Worm (Caenorhabditis elegans) whole organism, L4 larva: Measurements from ENCODE around the gene C39B10.5.

Experiments
- F10B5.3 ChIP-seq: sonication (generic microtip); optimal IDR thresholded peaks from 2 replicates; lab custom pipeline; 2016; ENCODE audit warnings: mild to moderate bottlenecking, missing genetic modification characterization, missing compliant biosample characterization
- F49E8.2 ChIP-seq: sonication (generic microtip); optimal IDR thresholded peaks from 2 replicates; lab custom pipeline; 2016; ENCODE audit warnings: missing compliant biosample characterization, mild to moderate bottlenecking, missing genetic modification characterization, borderline replicate concordance
- R02D3.7 ChIP-seq: fragments of 150-350 bp; sonication (generic microtip); optimal IDR thresholded peaks from 3 replicates; lab custom pipeline; 2014; ENCODE audit warnings: missing biosample characterization, missing genetic modification characterization
- T26A8.4 ChIP-seq: fragments of 200-800 bp; sonication (Bioruptor generic); IDR thresholded peaks from 2 replicates; pipeline ENCODE4 v1.3.6; 2022; ENCODE audit warnings: missing genetic modification characterization, missing compliant biosample characterization
- Y105C5A.15 ChIP-seq: fragments of 200-800 bp; sonication (Bioruptor generic); IDR thresholded peaks from 2 replicates; pipeline ENCODE4 v1.3.6; 2022; ENCODE audit warnings: missing genetic modification characterization, missing compliant biosample characterization
- aha-1 ChIP-seq: fragments of 150-350 bp; peaks from one replicate; lab custom pipeline; 2014; ENCODE audit warnings: missing biosample characterization, missing genetic modification characterization
- ama-1 ChIP-seq: fragments of 150-350 bp; optimal IDR thresholded peaks from 2 replicates; lab custom pipeline; 2014; ENCODE audit warnings: inconsistent platforms, mixed read lengths
- arid-1 ChIP-seq: fragments of 200-800 bp; sonication (Bioruptor generic); conservative IDR thresholded peaks from 2 replicates; pipeline ENCODE4 v1.3.6; 2022; ENCODE audit warnings: missing genetic modification reagents, missing genetic modification characterization, missing compliant biosample characterization
- ceh-82 ChIP-seq: sonication (generic microtip); optimal IDR thresholded peaks from 2 replicates; lab custom pipeline; 2017; ENCODE audit warnings: missing biosample characterization, missing genetic modification characterization
- ces-1 ChIP-seq: fragments of 150-350 bp; sonication (generic microtip); optimal IDR thresholded peaks from 4 replicates; lab custom pipeline; 2014; ENCODE audit warnings: missing biosample characterization, missing genetic modification reagents, missing genetic modification characterization
- cey-2 ChIP-seq: sonication (generic microtip); optimal IDR thresholded peaks from 3 replicates; lab custom pipeline; 2017; ENCODE audit warnings: missing genetic modification characterization, mild to moderate bottlenecking, missing compliant biosample characterization, antibody characterized with exemption, borderline replicate concordance; ENCODE audit not compliant: insufficient read depth
- daf-19 ChIP-seq: fragments of 200-800 bp; sonication (Bioruptor generic); conservative IDR thresholded peaks from 2 replicates; pipeline ENCODE4 v1.3.6; 2022; ENCODE audit warnings: missing genetic modification characterization, missing compliant biosample characterization
- egl-43 ChIP-seq: fragments of 200-800 bp; sonication (Bioruptor generic); IDR thresholded peaks from 2 replicates; pipeline ENCODE4 v1.3.6; 2022; ENCODE audit warnings: missing genetic modification reagents, missing genetic modification characterization, missing compliant biosample characterization
- fkh-10 ChIP-seq: fragments of 150-350 bp; optimal IDR thresholded peaks from 2 replicates; lab custom pipeline; 2014; ENCODE audit warnings: missing biosample characterization, missing genetic modification reagents, missing genetic modification characterization
- hlh-30 ChIP-seq: sonication (generic microtip); optimal IDR thresholded peaks from 2 replicates; lab custom pipeline; 2017; ENCODE audit warnings: antibody characterized with exemption, mild to moderate bottlenecking, missing genetic modification characterization, missing compliant biosample characterization; ENCODE audit not compliant: insufficient read depth
- lim-7 ChIP-seq: fragments of 200-800 bp; sonication (Bioruptor generic); IDR thresholded peaks from 2 replicates; pipeline ENCODE4 v1.3.6; 2022; ENCODE audit warnings: missing genetic modification characterization, missing compliant biosample characterization
- lin-29 ChIP-seq: fragments of 200-800 bp; sonication (Bioruptor generic); IDR thresholded peaks from 2 replicates; pipeline ENCODE4 v1.3.6; 2022; ENCODE audit warnings: missing genetic modification reagents, missing genetic modification characterization, missing compliant biosample characterization
- lin-38 ChIP-seq: fragments of 200-800 bp; sonication (Bioruptor generic); IDR thresholded peaks from 2 replicates; pipeline ENCODE4 v1.3.6; 2022; ENCODE audit warnings: missing genetic modification reagents, missing genetic modification characterization, missing compliant biosample characterization
- mdl-1 ChIP-seq, 2 experiments: fragments of 150-350 bp in 1 of 2; sonication (generic microtip) in 1 of 2; optimal IDR thresholded peaks; 2 replicates each; lab custom pipeline; 2014 to 2017; ENCODE audit warnings: missing biosample characterization in 2 of 2, missing genetic modification characterization in 2 of 2
- mxl-2 ChIP-seq: fragments of 200-800 bp; sonication (Bioruptor generic); conservative IDR thresholded peaks from 2 replicates; pipeline ENCODE4 v1.3.6; 2022; ENCODE audit warnings: missing genetic modification reagents, missing genetic modification characterization, missing compliant biosample characterization
- mxl-3 ChIP-seq: fragments of 200-800 bp; sonication (Bioruptor generic); optimal IDR thresholded peaks from 2 replicates; lab custom pipeline; 2018; ENCODE audit warnings: mild to moderate bottlenecking, missing genetic modification characterization, missing compliant biosample characterization
- nhr-102 ChIP-seq: sonication (generic microtip); optimal IDR thresholded peaks from 2 replicates; lab custom pipeline; 2016; ENCODE audit warnings: mild to moderate bottlenecking, missing genetic modification characterization, moderate library complexity, missing compliant biosample characterization
- nhr-11 ChIP-seq: fragments of 150-350 bp; optimal IDR thresholded peaks from 2 replicates; lab custom pipeline; 2014; ENCODE audit warnings: missing biosample characterization, missing genetic modification characterization
- nhr-41 ChIP-seq: fragments of 200-800 bp; sonication (Bioruptor generic); IDR thresholded peaks from 2 replicates; pipeline ENCODE4 v1.3.6; 2022; ENCODE audit warnings: missing genetic modification reagents, missing genetic modification characterization, missing compliant biosample characterization
- nhr-42 ChIP-seq: fragments of 200-800 bp; sonication (Bioruptor generic); IDR thresholded peaks from 2 replicates; pipeline ENCODE4 v1.3.6; 2022; ENCODE audit warnings: missing genetic modification characterization, missing compliant biosample characterization
- nhr-6 ChIP-seq: fragments of 150-350 bp; optimal IDR thresholded peaks from 2 replicates; lab custom pipeline; 2014; ENCODE audit warnings: missing biosample characterization, missing genetic modification characterization
- nhr-77 ChIP-seq: fragments of 150-350 bp; optimal IDR thresholded peaks from 2 replicates; lab custom pipeline; 2014; ENCODE audit warnings: missing biosample characterization, missing genetic modification characterization
- sdz-12 ChIP-seq: fragments of 200-800 bp; sonication (Bioruptor generic); optimal IDR thresholded peaks from 2 replicates; lab custom pipeline; 2018; ENCODE audit warnings: mild to moderate bottlenecking, missing genetic modification characterization, missing compliant biosample characterization
- spr-3 ChIP-seq: fragments of 200-800 bp; sonication (Bioruptor generic); optimal IDR thresholded peaks from 2 replicates; lab custom pipeline; 2018; ENCODE audit warnings: mild to moderate bottlenecking, missing genetic modification characterization, missing compliant biosample characterization
- tag-97 ChIP-seq: fragments of 200-800 bp; sonication (Bioruptor generic); IDR thresholded peaks from 2 replicates; pipeline ENCODE4 v1.3.6; 2022; ENCODE audit warnings: missing genetic modification characterization, missing compliant biosample characterization
- unc-130 ChIP-seq: sonication (generic microtip); optimal IDR thresholded peaks from 2 replicates; lab custom pipeline; 2016; ENCODE audit warnings: missing genetic modification reagents, missing genetic modification characterization, missing compliant biosample characterization
- unc-62 ChIP-seq, 3 experiments: fragments of 150-350 bp in 1 of 3; sonication (generic microtip); optimal IDR thresholded peaks in 2 of 3; peaks in 1 of 3; 1 replicate in 1 of 3; 2 replicates in 2 of 3; lab custom pipeline; 2014 to 2017; ENCODE audit warnings: missing biosample characterization in 3 of 3, missing genetic modification characterization in 3 of 3, missing genetic modification reagents in 3 of 3, missing genotype in 1 of 3
- zfp-3 ChIP-seq: fragments of 200-800 bp; sonication (Bioruptor generic); conservative IDR thresholded peaks from 2 replicates; pipeline ENCODE4 v1.3.6; 2022; ENCODE audit warnings: missing genetic modification reagents, missing genetic modification characterization, missing compliant biosample characterization
- zip-2 ChIP-seq: fragments of 150-350 bp; optimal IDR thresholded peaks from 2 replicates; lab custom pipeline; 2014; ENCODE audit warnings: missing biosample characterization, missing genetic modification characterization

Gene C39B10.5

DNA sequence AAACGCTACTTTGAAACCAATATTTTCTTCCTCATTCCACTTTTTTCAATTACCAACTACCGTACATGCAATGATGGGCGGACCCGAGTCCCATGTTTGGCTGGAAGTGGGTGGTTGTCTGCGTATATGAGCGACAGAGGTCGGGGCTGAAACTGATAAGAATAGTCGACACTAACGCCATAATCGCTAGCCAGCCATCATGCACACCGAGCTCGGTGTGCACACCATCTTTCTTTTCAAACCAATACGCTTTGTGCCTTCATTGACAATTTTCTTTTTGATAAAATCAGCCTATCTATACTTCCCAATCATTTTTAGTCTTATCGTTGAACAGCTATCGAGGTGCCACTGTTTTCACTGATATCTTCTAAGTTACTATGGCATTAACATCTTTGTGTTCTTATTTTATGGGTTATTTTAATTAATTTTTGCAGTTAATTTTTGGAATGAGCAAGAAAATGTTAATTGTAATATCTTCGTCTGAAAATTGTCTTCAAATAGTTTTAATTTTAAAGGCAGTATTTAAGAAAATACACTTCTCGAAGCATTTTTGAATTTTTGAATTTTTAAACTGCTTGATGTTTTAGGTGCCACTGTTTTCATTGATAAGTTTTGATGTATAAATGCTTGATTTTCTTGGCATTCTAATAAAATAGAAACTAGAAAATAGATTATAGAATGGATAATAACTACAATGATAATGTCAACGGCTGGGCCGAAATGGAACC, 33.6 kb downstream of the C39B10.5 start, which contains the start of gene elt-2 (continued):
- no peak for TF ChIP-seq F49E8.2
- TF ChIP-seq sdz-12 (GFP tag; lab: Kevin White, UChicago) = no peak
- TF ChIP-seq unc-130 = no peak
- peak; percentile 83 for TF ChIP-seq nhr-41 (GFP tag; lab: Robert Waterston, UW)
- no peak for TF ChIP-seq Y105C5A.15 (GFP tag; lab: Robert Waterston, UW)
- TF ChIP-seq, all 104 proteins: peak for 28

DNA sequence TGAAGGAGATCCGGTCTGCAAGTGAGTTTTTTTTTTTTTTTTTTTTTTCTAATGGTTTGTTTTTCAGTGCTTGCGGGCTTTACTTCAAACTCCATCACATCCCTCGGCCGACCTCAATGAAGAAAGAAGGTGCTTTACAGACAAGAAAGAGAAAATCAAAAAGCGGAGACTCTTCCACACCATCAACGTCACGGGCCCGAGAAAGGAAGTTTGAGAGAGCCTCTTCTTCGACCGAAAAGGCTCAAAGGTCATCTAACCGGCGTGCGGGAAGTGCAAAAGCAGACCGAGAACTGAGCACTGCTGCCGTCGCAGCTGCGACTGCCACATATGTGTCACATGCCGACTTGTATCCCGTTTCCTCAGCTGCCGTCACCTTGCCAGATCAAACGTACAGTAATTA, 35.1 kb downstream of the C39B10.5 start:
- TF ChIP-seq lim-7 = no peak
- TF ChIP-seq zfp-3 (GFP tag; lab: Robert Waterston, UW) = no peak
- no peak for TF ChIP-seq egl-43 (GFP tag; lab: Robert Waterston, UW)
- TF ChIP-seq aha-1 (tag; lab: Kevin White, UChicago) = peak; percentile 85
- no peak for TF ChIP-seq ceh-82 (tag; lab: Kevin White, UChicago)

DNA sequence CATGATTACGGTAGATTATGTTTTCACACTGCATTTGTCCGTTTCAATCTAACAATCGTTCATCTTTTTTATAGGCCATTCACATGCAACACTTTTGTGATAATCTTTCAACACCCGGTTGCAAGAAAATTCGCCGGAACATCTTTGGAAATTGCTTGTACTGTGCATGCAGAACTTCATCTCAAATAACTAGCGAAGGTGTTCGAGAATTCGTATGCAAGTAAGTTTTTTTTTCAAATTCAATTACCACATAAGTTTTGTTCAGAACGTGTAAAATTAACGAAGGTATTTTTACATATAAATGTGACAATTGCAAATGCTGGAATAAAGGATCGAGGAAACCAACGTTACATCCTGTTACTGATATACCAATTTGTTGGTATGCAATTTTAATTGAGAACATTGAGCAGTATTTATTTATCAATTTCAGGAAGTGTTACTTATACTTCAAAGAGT, 38.2 kb downstream of the C39B10.5 start, which contains the start of gene C33D3.3:
Gene C33D3.3 (plus strand): TSS at position 51 of the 456 bp plus-strand sequence.
- peak; percentile 95 for TF ChIP-seq aha-1 (tag; lab: Kevin White, UChicago)
- peak in 1 of 2 experiments; percentile 63 for TF ChIP-seq unc-62 (GFP tag; optimal IDR thresholded peaks at IDR 0.05 in 1 of 2; lab: Kevin White, UChicago)
- TF ChIP-seq unc-62 (tag; optimal IDR thresholded peaks at IDR 0.05; lab: Kevin White, UChicago) = no peak
- TF ChIP-seq F49E8.2 = no peak

DNA sequence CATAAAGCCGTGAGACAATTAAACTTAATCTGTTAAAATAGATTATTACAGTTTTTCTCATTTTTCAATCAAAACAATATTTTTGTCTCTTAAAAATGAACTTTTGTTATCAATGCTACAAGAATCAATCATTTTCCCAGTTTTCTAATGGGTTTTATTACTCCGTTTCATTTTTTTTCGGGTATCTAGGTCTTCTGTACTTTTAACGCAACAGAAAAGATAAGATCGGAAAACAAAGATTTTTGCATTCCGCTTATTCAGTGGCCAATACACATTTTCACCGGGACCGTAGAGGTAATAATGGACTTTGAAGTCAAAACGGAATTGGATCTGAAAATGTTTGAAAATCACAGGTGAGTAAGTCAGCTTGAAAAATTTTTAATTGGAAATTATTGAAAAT, 41.6 kb downstream of the C39B10.5 start, which contains the start of gene C33D3.4:
Gene C33D3.4 (plus strand): TSS at position 301 of the 400 bp plus-strand sequence.
- TF ChIP-seq fkh-10 (GFP tag; lab: Kevin White, UChicago) = no peak
- TF ChIP-seq R02D3.7 (tag; lab: Kevin White, UChicago) = no peak
- no peak for TF ChIP-seq nhr-77 (tag; lab: Kevin White, UChicago)
- no peak for TF ChIP-seq egl-43 (GFP tag; lab: Robert Waterston, UW)
- TF ChIP-seq mxl-3 (GFP tag; lab: Kevin White, UChicago) = no peak
- TF ChIP-seq nhr-102 = no peak
- TF ChIP-seq hlh-30 (tag; lab: Kevin White, UChicago) = no peak
- no peak for TF ChIP-seq ces-1 (GFP tag; lab: Kevin White, UChicago)
- no peak for TF ChIP-seq nhr-6 (tag; lab: Kevin White, UChicago)
- TF ChIP-seq zip-2 (tag; lab: Kevin White, UChicago) = no peak
- TF ChIP-seq ama-1 (lab: Kevin White, UChicago) = no peak
- no peak for TF ChIP-seq F10B5.3 (tag; lab: Kevin White, UChicago)
- no peak for TF ChIP-seq nhr-11
- TF ChIP-seq T26A8.4 (GFP tag; lab: Robert Waterston, UW) = no peak
- TF ChIP-seq nhr-42 (GFP tag; lab: Robert Waterston, UW) = no peak
- TF ChIP-seq mdl-1 (tag; optimal IDR thresholded peaks at IDR 0.05; lab: Kevin White, UChicago) = no peak
- no peak for TF ChIP-seq tag-97 (GFP tag; lab: Robert Waterston, UW)
- no peak for TF ChIP-seq lin-38 (GFP tag; lab: Robert Waterston, UW)
- TF ChIP-seq, all 104 proteins: peak for 0

DNA sequence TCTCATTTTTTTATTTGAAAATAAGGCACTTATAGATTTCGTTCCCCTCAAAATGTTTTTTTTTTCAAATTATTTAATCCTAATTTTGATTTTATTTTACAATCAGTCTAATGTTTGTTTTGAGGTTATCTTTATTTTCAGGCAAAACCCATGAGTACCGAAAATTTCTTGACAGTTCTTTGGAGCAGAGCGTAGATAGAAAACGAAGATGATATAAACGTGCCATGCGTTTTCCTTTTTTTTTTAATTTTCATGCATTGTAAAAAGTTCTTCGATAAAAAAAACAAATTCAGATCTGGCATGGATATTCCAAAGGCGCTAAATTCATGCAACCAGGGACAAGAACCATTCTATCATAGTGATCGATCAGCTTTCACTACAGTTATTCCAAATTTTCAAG, 43.9 kb downstream of the C39B10.5 start, which contains the start of gene C33D3.5:
Gene C33D3.5 (plus strand): TSS at position 301 of the 400 bp plus-strand sequence.
- no peak for TF ChIP-seq spr-3 (GFP tag; lab: Kevin White, UChicago)
- TF ChIP-seq arid-1 (GFP tag; lab: Robert Waterston, UW) = no peak
- no peak for TF ChIP-seq daf-19
- no peak for TF ChIP-seq cey-2 (tag; lab: Kevin White, UChicago)
- TF ChIP-seq nhr-41 (GFP tag; lab: Robert Waterston, UW) = no peak
- no peak for TF ChIP-seq nhr-11
- no peak for TF ChIP-seq mxl-2 (GFP tag; lab: Robert Waterston, UW)
- no peak for TF ChIP-seq ces-1 (GFP tag; lab: Kevin White, UChicago)
- TF ChIP-seq lin-29 (GFP tag; lab: Robert Waterston, UW) = no peak
